Worm (Caenorhabditis elegans): ENCODE measurements around the gene F39F10.4.

The F39F10.4 gene

ce11 chrX:16880426-16880825 is 23.1 kb downstream of the F39F10.4 start, which contains the start of gene acs-9:
acs-9 (minus strand) TSS chrX:16880526.
- TF ChIP-seq ceh-28 (tag; optimal IDR thresholded peaks at IDR 0.05) (no peak), ceh-20 (GFP tag; IDR thresholded peaks at IDR 0.05) (no peak), skn-1 (tag; optimal IDR thresholded peaks at IDR 0.05) (no peak), fkh-10 (GFP tag; optimal IDR thresholded peaks at IDR 0.05) (no peak), lin-15B (tag; optimal IDR thresholded peaks at IDR 0.05) (no peak), zip-2 (tag; optimal IDR thresholded peaks at IDR 0.05) (no peak), ZK546.5 (tag; optimal IDR thresholded peaks at IDR 0.05) (no peak), daf-12 (tag; optimal IDR thresholded peaks at IDR 0.05) (no peak), Y105C5A.15 (GFP tag; IDR thresholded peaks at IDR 0.05) (no peak), snpc-4 (tag; optimal IDR thresholded peaks at IDR 0.05) (no peak), daf-16 (GFP tag; optimal IDR thresholded peaks at IDR 0.05) (no peak), daf-16 (tag; optimal IDR thresholded peaks at IDR 0.05) (no peak), mep-1 (tag; optimal IDR thresholded peaks at IDR 0.05) (no peak), mdl-1 (tag; optimal IDR thresholded peaks at IDR 0.05) (no peak), jun-1 (tag; optimal IDR thresholded peaks at IDR 0.05) (no peak), unc-62 (GFP tag; optimal IDR thresholded peaks at IDR 0.05 in 1 of 2) (no peak), unc-62 (tag; optimal IDR thresholded peaks at IDR 0.05) (no peak), tra-1 (GFP tag; IDR thresholded peaks at IDR 0.05) (no peak), zfp-3 (GFP tag; conservative IDR thresholded peaks at IDR 0.05) (no peak), hlh-30 (tag; optimal IDR thresholded peaks at IDR 0.05; ENCODE audit: insufficient read depth) (no peak), lin-39 (tag; optimal IDR thresholded peaks at IDR 0.05) (no peak)

ce11 chrX:16872446-16872962 is 31.0 kb downstream of the F39F10.4 start, which contains the start of gene T20F7.1:
T20F7.1 (plus strand) TSS chrX:16872912.
- peak in 1 of 2 experiments; percentile 17 for TF ChIP-seq unc-62 (GFP tag; optimal IDR thresholded peaks at IDR 0.05 in 1 of 2)
- TF ChIP-seq unc-62 (tag; optimal IDR thresholded peaks at IDR 0.05) = no peak
- TF ChIP-seq rbr-2 (tag; optimal IDR thresholded peaks at IDR 0.05) = peak; percentile 79
- peak; percentile 84 for TF ChIP-seq mes-2 (tag; optimal IDR thresholded peaks at IDR 0.05; ENCODE audit: poor library complexity, severe bottlenecking)
- peak; percentile 42; the same call in 1 of the 2 replicates for TF ChIP-seq tra-1 (GFP tag; IDR thresholded peaks at IDR 0.05)
- TF ChIP-seq T26A8.4 (GFP tag; IDR thresholded peaks at IDR 0.05) = 0 out of 2 replicates have a peak, but pooled peaks have one; percentile 24
- TF ChIP-seq lin-39 (tag; optimal IDR thresholded peaks at IDR 0.05) = no peak
- TF ChIP-seq daf-16 (GFP tag; optimal IDR thresholded peaks at IDR 0.05) = peak in 1 of 2 experiments; percentile 87
- peak; percentile 84 for TF ChIP-seq daf-16 (tag; optimal IDR thresholded peaks at IDR 0.05)
- peak; percentile 90 for TF ChIP-seq hmg-1.1 (GFP tag; IDR thresholded peaks at IDR 0.05)
- TF ChIP-seq lin-1 (GFP tag; IDR thresholded peaks at IDR 0.05) = peak; percentile 38; the same call in 1 of the 2 replicates
- TF ChIP-seq dpl-1 (GFP tag; optimal IDR thresholded peaks at IDR 0.05) = peak; percentile 43
- TF ChIP-seq zfp-2 (tag; optimal IDR thresholded peaks at IDR 0.05) = no peak
- peak; percentile 60 for TF ChIP-seq nhr-28 (tag; optimal IDR thresholded peaks at IDR 0.05)
- TF ChIP-seq pha-4 (GFP tag; IDR thresholded peaks at IDR 0.05) = no peak
- TF ChIP-seq pha-4 (tag; optimal IDR thresholded peaks at IDR 0.05) = peak; percentile 30
- TF ChIP-seq nhr-11 (tag; optimal IDR thresholded peaks at IDR 0.05) = peak; percentile 44
- peak; percentile 16 for TF ChIP-seq F37D6.2 (tag; optimal IDR thresholded peaks at IDR 0.05)
- TF ChIP-seq dmd-6 (GFP tag; IDR thresholded peaks at IDR 0.05) = peak; percentile 73
- no peak for TF ChIP-seq aly-2 (tag; optimal IDR thresholded peaks at IDR 0.05)
- TF ChIP-seq unc-130 (GFP tag; optimal IDR thresholded peaks at IDR 0.05) = no peak
- TF ChIP-seq hlh-11 (tag; optimal IDR thresholded peaks at IDR 0.05) = peak; percentile 86
- TF ChIP-seq ceh-20 (GFP tag; IDR thresholded peaks at IDR 0.05) = 0 out of 2 replicates have a peak, but pooled peaks have one; percentile 56
- peak; percentile 82 for TF ChIP-seq aha-1 (tag)
- peak; percentile 21 to 67 for TF ChIP-seq mdl-1 (tag; optimal IDR thresholded peaks at IDR 0.05)
- peak; percentile 17 for TF ChIP-seq nhr-6 (tag; optimal IDR thresholded peaks at IDR 0.05)
- no peak for TF ChIP-seq F10B5.3 (tag; optimal IDR thresholded peaks at IDR 0.05)
- peak; percentile 84 for TF ChIP-seq hlh-30 (tag; optimal IDR thresholded peaks at IDR 0.05; ENCODE audit: insufficient read depth)
- no peak for TF ChIP-seq lin-15B (tag; optimal IDR thresholded peaks at IDR 0.05)
- 0 out of 2 replicates have a peak, but pooled peaks have one; percentile 10 for TF ChIP-seq set-16 (GFP tag; IDR thresholded peaks at IDR 0.05)
- TF ChIP-seq mxl-3 (GFP tag; optimal IDR thresholded peaks at IDR 0.05) = peak; percentile 62
- TF ChIP-seq nhr-102 (tag; optimal IDR thresholded peaks at IDR 0.05) = peak; percentile 6
- 0 out of 2 replicates have a peak, but pooled peaks have one; percentile 45 for TF ChIP-seq arid-1 (GFP tag; conservative IDR thresholded peaks at IDR 0.05)

Measured in whole organism, L4 larva.